Worm (Caenorhabditis elegans) whole organism, L3 larva: Measurements from ENCODE around the gene fbxb-39.

Experiments
- ZK546.5 ChIP-seq: sonication (generic microtip); optimal IDR thresholded peaks from 2 replicates; lab custom pipeline; 2017; ENCODE audit warnings: missing biosample characterization, missing genetic modification characterization
- pqm-1 ChIP-seq: fragments of 150-350 bp; optimal IDR thresholded peaks from 2 replicates; lab custom pipeline; 2017; ENCODE audit warnings: missing biosample characterization, missing genetic modification characterization, inconsistent platforms

Gene fbxb-39

ce11 chrII:991300-991699 lies 49.1 kb downstream of the fbxb-39 start, which contains the start of gene fbxc-42:
Gene fbxc-42, plus strand, starts transcription at chrII:991600.
- TF ChIP-seq ZK546.5 (tag; lab: Kevin White, UChicago) (no peak), pqm-1 (tag; lab: Kevin White, UChicago) (no peak)
- TF ChIP-seq, all 47 proteins: peak for 0
